Worm (Caenorhabditis elegans) whole organism, late embryonic: Measurements from ENCODE around the gene C09H5.7.

Source experiments
- C08G9.2 ChIP-seq: sonication (generic microtip); optimal IDR thresholded peaks from 2 replicates; lab custom pipeline; 2016; ENCODE audit warnings: mild to moderate bottlenecking, missing genetic modification characterization, moderate library complexity, missing compliant biosample characterization
- C38D4.7 ChIP-seq: fragments of 200-800 bp; sonication (Bioruptor generic); optimal IDR thresholded peaks from 2 replicates; lab custom pipeline; 2018; ENCODE audit warnings: mild to moderate bottlenecking, missing genetic modification characterization, moderate library complexity, missing compliant biosample characterization
- F13H6.1 ChIP-seq: sonication (generic microtip); optimal IDR thresholded peaks from 2 replicates; lab custom pipeline; 2016; ENCODE audit warnings: missing genetic modification characterization, missing compliant biosample characterization
- K02D7.2 ChIP-seq: sonication (generic microtip); optimal IDR thresholded peaks from 2 replicates; lab custom pipeline; 2017; ENCODE audit warnings: mild to moderate bottlenecking, missing genetic modification characterization, missing compliant biosample characterization
- K09A11.1 ChIP-seq: sonication (generic microtip); optimal IDR thresholded peaks from 2 replicates; lab custom pipeline; 2017; ENCODE audit warnings: antibody characterized with exemption, mild to moderate bottlenecking, missing genetic modification characterization, missing compliant biosample characterization; ENCODE audit not compliant: insufficient read depth
- T23F11.4 ChIP-seq: fragments of 200-800 bp; sonication (Bioruptor generic); optimal IDR thresholded peaks from 2 replicates; lab custom pipeline; 2018; ENCODE audit warnings: mild to moderate bottlenecking, missing genetic modification characterization, missing compliant biosample characterization
- Y22D7AL.16 ChIP-seq: sonication (generic microtip); optimal IDR thresholded peaks from 2 replicates; lab custom pipeline; 2016; ENCODE audit warnings: missing genetic modification characterization, missing compliant biosample characterization
- ceh-14 ChIP-seq: sonication (generic microtip); optimal IDR thresholded peaks from 2 replicates; lab custom pipeline; 2016; ENCODE audit warnings: missing genotype, missing genetic modification characterization, missing compliant biosample characterization
- ceh-19 ChIP-seq: fragments of 200-800 bp; sonication (Bioruptor generic); optimal IDR thresholded peaks from 2 replicates; lab custom pipeline; 2018; ENCODE audit warnings: mild to moderate bottlenecking, missing genetic modification characterization, missing compliant biosample characterization
- ceh-2 ChIP-seq: sonication (generic microtip); optimal IDR thresholded peaks from 2 replicates; lab custom pipeline; 2016; ENCODE audit warnings: missing genotype, missing genetic modification characterization, missing compliant biosample characterization
- ceh-22 ChIP-seq: sonication (generic microtip); optimal IDR thresholded peaks from 2 replicates; lab custom pipeline; 2017; ENCODE audit warnings: missing biosample characterization, missing genetic modification characterization
- ceh-34 ChIP-seq: sonication (generic microtip); optimal IDR thresholded peaks from 2 replicates; lab custom pipeline; 2016; ENCODE audit warnings: mild to moderate bottlenecking, missing genetic modification characterization, missing compliant biosample characterization
- ceh-45 ChIP-seq: fragments of 200-800 bp; sonication (Bioruptor generic); IDR thresholded peaks from 2 replicates; pipeline ENCODE4 v1.3.6; 2022; ENCODE audit warnings: missing genetic modification reagents, missing genetic modification characterization, missing compliant biosample characterization
- ceh-48 ChIP-seq: sonication (generic microtip); optimal IDR thresholded peaks from 2 replicates; lab custom pipeline; 2016; ENCODE audit warnings: missing genetic modification characterization, inconsistent platforms, missing compliant biosample characterization
- ceh-6 ChIP-seq: fragments of 200-800 bp; sonication (Bioruptor generic); optimal IDR thresholded peaks from 2 replicates; lab custom pipeline; 2018; ENCODE audit warnings: mild to moderate bottlenecking, missing genetic modification characterization, missing compliant biosample characterization
- ceh-9 ChIP-seq: sonication (generic microtip); optimal IDR thresholded peaks from 2 replicates; lab custom pipeline; 2016; ENCODE audit warnings: mild to moderate bottlenecking, missing genetic modification characterization, inconsistent platforms, missing compliant biosample characterization
- dmd-4 ChIP-seq: sonication (generic microtip); optimal IDR thresholded peaks from 2 replicates; lab custom pipeline; 2016; ENCODE audit warnings: borderline replicate concordance, missing genetic modification characterization, missing compliant biosample characterization
- elt-2 ChIP-seq: sonication (generic microtip); optimal IDR thresholded peaks from 2 replicates; lab custom pipeline; 2016; ENCODE audit warnings: missing genetic modification reagents, missing genetic modification characterization, missing compliant biosample characterization
- ets-4 ChIP-seq: sonication (generic microtip); optimal IDR thresholded peaks from 2 replicates; lab custom pipeline; 2016; ENCODE audit warnings: missing genetic modification characterization, missing compliant biosample characterization
- fax-1 ChIP-seq: sonication (generic microtip); optimal IDR thresholded peaks from 2 replicates; lab custom pipeline; 2016; ENCODE audit warnings: missing genotype, missing genetic modification characterization, missing compliant biosample characterization
- fkh-6 ChIP-seq: sonication (generic microtip); optimal IDR thresholded peaks from 2 replicates; lab custom pipeline; 2016; ENCODE audit warnings: missing genetic modification characterization, missing compliant biosample characterization
- hlh-30 ChIP-seq: sonication (generic microtip); optimal IDR thresholded peaks from 2 replicates; lab custom pipeline; 2017; ENCODE audit warnings: antibody characterized with exemption, missing genetic modification characterization, missing compliant biosample characterization; ENCODE audit not compliant: insufficient read depth
- hlh-6 ChIP-seq: sonication (generic microtip); optimal IDR thresholded peaks from 2 replicates; lab custom pipeline; 2016; ENCODE audit warnings: missing genotype, missing genetic modification characterization, missing compliant biosample characterization
- hlh-8 ChIP-seq: sonication (generic microtip); optimal IDR thresholded peaks from 2 replicates; lab custom pipeline; 2016; ENCODE audit warnings: missing genotype, missing genetic modification characterization, missing compliant biosample characterization
- lim-6 ChIP-seq: sonication (generic microtip); optimal IDR thresholded peaks from 2 replicates; lab custom pipeline; 2016; ENCODE audit warnings: missing genetic modification characterization, missing compliant biosample characterization
- lin-11 ChIP-seq: fragments of 200-800 bp; sonication (Bioruptor generic); optimal IDR thresholded peaks from 2 replicates; lab custom pipeline; 2018; ENCODE audit warnings: mild to moderate bottlenecking, missing genetic modification characterization, missing compliant biosample characterization
- nfya-1 ChIP-seq: sonication (generic microtip); optimal IDR thresholded peaks from 2 replicates; lab custom pipeline; 2017; ENCODE audit warnings: missing genetic modification characterization, mild to moderate bottlenecking, missing compliant biosample characterization, antibody characterized with exemption, moderate library complexity
- nhr-11 ChIP-seq: fragments of 150-350 bp; optimal IDR thresholded peaks from 2 replicates; lab custom pipeline; 2014; ENCODE audit warnings: missing biosample characterization, missing genetic modification characterization
- nhr-232 ChIP-seq: sonication (generic microtip); optimal IDR thresholded peaks from 2 replicates; lab custom pipeline; 2016; ENCODE audit warnings: missing genetic modification characterization, missing compliant biosample characterization
- odd-2 ChIP-seq: sonication (generic microtip); optimal IDR thresholded peaks from 2 replicates; lab custom pipeline; 2017; ENCODE audit warnings: antibody characterized with exemption, mild to moderate bottlenecking, missing genetic modification characterization, missing compliant biosample characterization
- pha-4 ChIP-seq: fragments of 150-350 bp; optimal IDR thresholded peaks from 2 replicates; lab custom pipeline; 2018; ENCODE audit warnings: missing biosample characterization, missing genetic modification reagents, missing genetic modification characterization
- pros-1 ChIP-seq: fragments of 150-350 bp; optimal IDR thresholded peaks from 2 replicates; lab custom pipeline; 2014; ENCODE audit warnings: missing biosample characterization, missing genetic modification reagents, missing genetic modification characterization
- sox-2 ChIP-seq: fragments of 200-800 bp; sonication (Bioruptor generic); IDR thresholded peaks from 2 replicates; pipeline ENCODE4 v1.3.6; 2022; ENCODE audit warnings: missing genetic modification reagents, missing genetic modification characterization, missing compliant biosample characterization
- sox-4 ChIP-seq: sonication (generic microtip); optimal IDR thresholded peaks from 2 replicates; lab custom pipeline; 2017; ENCODE audit warnings: mild to moderate bottlenecking, missing genetic modification characterization, inconsistent platforms, missing compliant biosample characterization
- syd-9 ChIP-seq: sonication (generic microtip); optimal IDR thresholded peaks from 2 replicates; lab custom pipeline; 2016; ENCODE audit warnings: mild to moderate bottlenecking, missing genetic modification characterization, moderate library complexity, missing compliant biosample characterization
- ttx-3 ChIP-seq: sonication (generic microtip); optimal IDR thresholded peaks from 2 replicates; lab custom pipeline; 2016; ENCODE audit warnings: missing genetic modification reagents, missing genetic modification characterization, missing compliant biosample characterization

The C09H5.7 gene

DNA sequence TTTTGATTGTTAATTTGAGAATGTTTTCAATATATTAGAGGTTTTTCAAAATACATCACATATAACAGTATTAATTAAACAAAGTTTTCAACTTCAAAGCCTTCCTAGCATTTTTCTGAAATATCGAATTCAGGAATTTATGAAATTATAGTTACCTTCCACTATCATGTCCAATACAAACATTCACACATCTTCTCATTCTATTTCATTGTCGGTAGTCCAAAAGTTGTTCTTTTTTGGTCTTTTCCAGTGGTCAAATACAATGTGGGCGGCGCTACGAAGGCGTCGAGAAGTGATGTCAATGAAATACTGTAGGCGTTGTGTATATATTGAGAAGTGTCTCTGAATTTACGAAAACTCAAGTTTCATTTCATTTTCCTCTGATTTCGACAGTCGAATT lies 9.3 kb downstream of the C09H5.7 start, which contains the start of gene catp-3:
catp-3 (plus strand) TSS at position 301 of the 400 bp plus-strand sequence.
- TF ChIP-seq pha-4 (tag; lab: Kevin White, UChicago) (no peak), fax-1 (tag; lab: Kevin White, UChicago) (no peak), sox-2 (no peak), hlh-8 (tag; lab: Kevin White, UChicago) (no peak), ttx-3 (no peak), nhr-232 (no peak), Y22D7AL.16 (tag; lab: Kevin White, UChicago) (no peak), K09A11.1 (tag; lab: Kevin White, UChicago) (no peak), elt-2 (no peak), odd-2 (tag; lab: Kevin White, UChicago) (no peak), lin-11 (tag; lab: Kevin White, UChicago) (no peak)
- TF ChIP-seq, all 69 proteins: peak for 0

DNA sequence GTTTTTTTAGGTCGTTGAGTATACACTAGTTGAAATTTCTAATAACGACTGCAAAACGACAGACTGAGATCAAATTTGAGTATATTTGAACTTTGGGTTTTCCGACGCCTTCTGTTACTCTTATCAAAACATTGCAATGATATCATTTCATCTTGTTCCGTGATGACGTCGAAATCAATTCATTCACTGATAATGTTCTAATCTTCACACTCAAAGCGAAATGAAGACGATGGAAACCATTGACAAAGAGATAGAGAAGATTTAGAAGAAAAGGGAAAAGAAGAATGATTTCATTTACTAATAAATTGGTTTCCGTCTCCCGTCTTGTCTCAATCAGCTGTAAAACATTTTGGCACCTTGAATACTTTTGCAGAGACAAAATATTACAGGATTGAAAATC lies 11.9 kb downstream of the C09H5.7 start:
- TF ChIP-seq hlh-6 (tag; lab: Kevin White, UChicago): no peak

DNA sequence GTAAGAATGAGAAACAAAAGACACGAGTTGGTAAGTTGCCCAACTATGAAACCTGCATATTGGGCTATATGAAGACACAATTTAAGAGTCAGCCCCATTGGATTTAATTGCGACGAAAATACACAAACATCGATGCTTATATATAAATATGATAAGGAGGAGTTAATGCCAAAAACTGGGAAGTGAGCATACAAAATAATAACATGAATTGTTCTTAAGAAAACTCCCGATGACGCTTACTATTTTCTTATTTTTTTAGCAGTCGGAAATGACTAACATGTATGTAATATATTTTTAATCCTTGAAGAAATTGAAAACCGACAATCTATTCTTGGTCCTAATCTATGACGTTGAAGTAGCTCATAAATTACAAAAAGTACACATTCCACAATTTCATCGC lies 13.0 kb downstream of the C09H5.7 start, which contains the start of gene str-144:
str-144 (minus strand) TSS at position 101 of the 400 bp plus-strand sequence.
- TF ChIP-seq ceh-2 (tag; lab: Kevin White, UChicago) (no peak), ceh-9 (tag; lab: Kevin White, UChicago) (no peak), fkh-6 (tag; lab: Kevin White, UChicago) (no peak), hlh-6 (tag; lab: Kevin White, UChicago) (no peak), ceh-48 (tag; lab: Kevin White, UChicago) (no peak), sox-4 (no peak), sox-2 (no peak), F13H6.1 (tag; lab: Kevin White, UChicago) (no peak), nfya-1 (tag; lab: Kevin White, UChicago) (no peak), ceh-6 (no peak), C08G9.2 (tag; lab: Kevin White, UChicago) (no peak), pros-1 (tag; lab: Kevin White, UChicago) (no peak), dmd-4 (no peak), ceh-19 (GFP tag; lab: Kevin White, UChicago) (no peak), T23F11.4 (GFP tag; lab: Kevin White, UChicago) (no peak), lim-6 (tag; lab: Kevin White, UChicago) (no peak), nhr-11 (no peak), pha-4 (tag; lab: Kevin White, UChicago) (no peak), lin-11 (tag; lab: Kevin White, UChicago) (no peak), K02D7.2 (no peak)

DNA sequence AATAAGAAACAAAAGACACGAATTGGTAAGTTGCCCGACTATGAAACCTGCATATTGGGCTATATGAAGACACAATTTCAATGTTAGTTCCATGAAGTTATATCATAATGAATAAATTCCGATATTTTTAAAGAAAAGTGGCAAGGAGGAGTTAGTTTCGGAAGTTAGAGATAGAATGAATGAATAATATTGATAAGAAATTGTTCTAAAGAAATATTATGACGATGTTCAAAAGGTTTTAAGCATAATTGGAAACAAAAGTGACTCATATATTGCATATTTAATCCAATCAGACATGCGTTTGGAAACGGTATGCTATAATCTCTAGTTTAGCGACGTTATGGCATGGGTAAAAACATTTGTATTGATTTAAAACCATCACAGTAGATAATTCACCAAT lies 15.4 kb downstream of the C09H5.7 start, which contains the start of gene str-143:
str-143 (minus strand) TSS at position 101 of the 400 bp plus-strand sequence.
- TF ChIP-seq C38D4.7 (GFP tag; lab: Kevin White, UChicago) (no peak), ceh-6 (no peak), dmd-4 (no peak), T23F11.4 (GFP tag; lab: Kevin White, UChicago) (no peak)

DNA sequence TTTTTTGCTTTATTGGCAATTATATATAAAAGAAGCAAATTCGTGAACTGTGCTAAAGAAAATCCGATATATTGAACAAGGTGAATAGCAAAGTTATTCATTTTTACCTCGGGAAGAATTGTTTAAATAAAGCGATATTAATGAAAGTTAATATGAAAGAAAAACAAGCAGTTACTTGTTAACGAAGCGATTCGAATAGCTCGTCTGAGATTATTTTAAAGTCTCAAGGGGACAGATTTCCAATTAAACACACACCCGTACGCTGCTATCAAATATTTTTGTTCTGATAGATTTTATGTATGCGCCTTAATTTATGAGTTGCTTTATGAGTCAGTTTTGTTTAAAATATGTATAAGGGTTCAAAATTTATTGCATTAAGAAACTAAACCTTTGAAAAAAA lies 17.2 kb downstream of the C09H5.7 start, which contains the start of gene str-140:
str-140 (minus strand) TSS at position 101 of the 400 bp plus-strand sequence.
- no peak for TF ChIP-seq hlh-30 (tag; lab: Kevin White, UChicago)
- no peak for TF ChIP-seq F13H6.1 (tag; lab: Kevin White, UChicago)
- no peak for TF ChIP-seq odd-2 (tag; lab: Kevin White, UChicago)
- no peak for TF ChIP-seq ceh-34 (tag; lab: Kevin White, UChicago)
- no peak for TF ChIP-seq nhr-232
- no peak for TF ChIP-seq fax-1 (tag; lab: Kevin White, UChicago)
- no peak for TF ChIP-seq lim-6 (tag; lab: Kevin White, UChicago)
- TF ChIP-seq ceh-14 (tag; lab: Kevin White, UChicago): no peak
- TF ChIP-seq ets-4: no peak
- TF ChIP-seq syd-9 (tag; lab: Kevin White, UChicago): no peak
- no peak for TF ChIP-seq K02D7.2
- no peak for TF ChIP-seq sox-4
- no peak for TF ChIP-seq ceh-45 (GFP tag; lab: Robert Waterston, UW)
- no peak for TF ChIP-seq dmd-4
- TF ChIP-seq elt-2: no peak
- no peak for TF ChIP-seq ceh-22
- no peak for TF ChIP-seq sox-2
- no peak for TF ChIP-seq ceh-19 (GFP tag; lab: Kevin White, UChicago)
- no peak for TF ChIP-seq lin-11 (tag; lab: Kevin White, UChicago)
